Worm (Caenorhabditis elegans) whole organism, early embryonic: ENCODE measurements around the gene C24H11.5.

Source experiments
- B0310.2 ChIP-seq: sonication (generic microtip); optimal IDR thresholded peaks from 2 replicates; lab custom pipeline; 2016; ENCODE audit warnings: mild to moderate bottlenecking, missing genetic modification characterization, missing compliant biosample characterization
- F13C5.2 ChIP-seq: sonication (generic microtip); optimal IDR thresholded peaks from 2 replicates; lab custom pipeline; 2017; ENCODE audit warnings: mild to moderate bottlenecking, missing genetic modification characterization, inconsistent platforms, missing compliant biosample characterization
- ama-1 ChIP-seq: fragments of 150-350 bp; optimal IDR thresholded peaks from 2 replicates; lab custom pipeline; 2014
- ceh-13 ChIP-seq: fragments of 200-800 bp; sonication (Bioruptor generic); optimal IDR thresholded peaks from 2 replicates; lab custom pipeline; 2018; ENCODE audit warnings: mild to moderate bottlenecking, missing genetic modification characterization, missing compliant biosample characterization
- ceh-36 ChIP-seq: sonication (generic microtip); optimal IDR thresholded peaks from 2 replicates; lab custom pipeline; 2016; ENCODE audit warnings: missing genetic modification characterization, inconsistent platforms, missing compliant biosample characterization
- flt-1 ChIP-seq: fragments of 200-800 bp; sonication (Bioruptor generic); IDR thresholded peaks from 2 replicates; pipeline ENCODE4 v1.3.6; 2022; ENCODE audit warnings: missing genetic modification characterization, missing compliant biosample characterization
- hmbx-1 ChIP-seq: sonication (generic microtip); optimal IDR thresholded peaks from 2 replicates; lab custom pipeline; 2016; ENCODE audit warnings: mild to moderate bottlenecking, missing genetic modification characterization, missing compliant biosample characterization
- hmg-4 ChIP-seq: fragments of 200-800 bp; sonication (Bioruptor generic); optimal IDR thresholded peaks from 2 replicates; lab custom pipeline; 2018; ENCODE audit warnings: mild to moderate bottlenecking, missing genetic modification characterization, missing compliant biosample characterization
- pes-1 ChIP-seq: fragments of 200-800 bp; sonication (Bioruptor generic); IDR thresholded peaks from 2 replicates; pipeline ENCODE4 v1.3.6; 2022; ENCODE audit warnings: missing genetic modification reagents, missing genetic modification characterization, missing compliant biosample characterization
- scrt-1 ChIP-seq: fragments of 200-800 bp; sonication (Bioruptor generic); IDR thresholded peaks from 2 replicates; pipeline ENCODE4 v1.3.6; 2022; ENCODE audit warnings: missing genetic modification characterization, missing compliant biosample characterization
- sea-1 ChIP-seq: fragments of 200-800 bp; sonication (Bioruptor generic); conservative IDR thresholded peaks from 2 replicates; pipeline ENCODE4 v1.3.6; 2022; ENCODE audit warnings: missing genetic modification characterization, missing compliant biosample characterization
- tbx-11 ChIP-seq: fragments of 200-800 bp; sonication (Bioruptor generic); IDR thresholded peaks from 2 replicates; pipeline ENCODE4 v1.3.6; 2022; ENCODE audit warnings: missing genetic modification characterization, missing compliant biosample characterization
- tbx-37 ChIP-seq: fragments of 200-800 bp; sonication (Bioruptor generic); conservative IDR thresholded peaks from 2 replicates; pipeline ENCODE4 v1.3.6; 2022; ENCODE audit warnings: missing genetic modification reagents, missing genetic modification characterization, missing compliant biosample characterization

DNA sequence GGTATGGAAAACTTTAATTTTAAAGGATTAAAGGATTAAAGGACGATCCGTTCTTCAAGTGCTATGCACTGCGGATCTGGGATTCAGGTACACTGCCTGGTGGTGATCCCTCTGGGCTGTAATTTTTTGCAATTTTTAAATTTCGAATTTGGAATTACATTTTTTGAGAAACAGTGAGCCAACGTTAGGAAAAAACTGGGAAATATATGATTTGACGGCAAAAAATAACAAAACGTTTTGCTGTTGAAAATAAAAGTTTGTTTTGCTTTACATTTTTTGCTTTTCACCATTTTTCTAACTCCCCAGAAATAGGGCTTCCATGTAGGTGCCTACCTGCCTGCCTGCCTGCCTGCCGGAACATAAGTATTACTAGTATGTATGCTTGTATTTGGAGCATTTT, 27.4 kb downstream of the C24H11.5 start, which contains the start of gene C18D11.10:
- no peak for TF ChIP-seq sea-1 (GFP tag; lab: Robert Waterston, UW)
- TF ChIP-seq ceh-36 (tag; lab: Kevin White, UChicago): no peak
- no peak for TF ChIP-seq pes-1 (GFP tag; lab: Robert Waterston, UW)
- no peak for TF ChIP-seq B0310.2 (tag; lab: Kevin White, UChicago)
- no peak for TF ChIP-seq ama-1
- TF ChIP-seq F13C5.2 (tag; lab: Kevin White, UChicago): no peak
- no peak for TF ChIP-seq hmbx-1 (tag; lab: Kevin White, UChicago)
- TF ChIP-seq tbx-37 (GFP tag; lab: Robert Waterston, UW): no peak
- no peak for TF ChIP-seq ceh-13 (GFP tag; lab: Kevin White, UChicago)
- no peak for TF ChIP-seq flt-1 (GFP tag; lab: Robert Waterston, UW)
- no peak for TF ChIP-seq hmg-4 (GFP tag; lab: Kevin White, UChicago)
- TF ChIP-seq tbx-11: no peak
- no peak for TF ChIP-seq scrt-1 (GFP tag; lab: Robert Waterston, UW)
